Worm (Caenorhabditis elegans): ENCODE results near the gene ugt-34.

Gene ugt-34

ce11 chrV:10654165-10654564, 2.6 kb downstream of the ugt-34 start, which contains the start of gene ugt-35:
ugt-35 (minus strand) TSS chrV:10654265.
- TF ChIP-seq ekl-4 (GFP tag; IDR thresholded peaks at IDR 0.05) (no peak), ceh-58 (GFP tag; IDR thresholded peaks at IDR 0.05) (no peak), snpc-3.4 (tag; optimal IDR thresholded peaks at IDR 0.05) (no peak), dpff-1 (tag; optimal IDR thresholded peaks at IDR 0.05) (no peak), bed-1 (GFP tag; IDR thresholded peaks at IDR 0.05) (no peak), sea-2 (GFP tag; IDR thresholded peaks at IDR 0.05) (no peak), tbx-9 (tag; optimal IDR thresholded peaks at IDR 0.05; ENCODE audit: borderline replicate concordance) (no peak), ztf-22 (GFP tag; optimal IDR thresholded peaks at IDR 0.05) (no peak), Y56A3A.18 (GFP tag; IDR thresholded peaks at IDR 0.05) (no peak), egl-44 (GFP tag; IDR thresholded peaks at IDR 0.05) (no peak), F55B11.4 (tag; optimal IDR thresholded peaks at IDR 0.05; ENCODE audit: borderline replicate concordance, insufficient read depth) (no peak), gei-17 (GFP tag; optimal IDR thresholded peaks at IDR 0.05) (no peak), unc-130 (GFP tag; optimal IDR thresholded peaks at IDR 0.05) (no peak), dox-1 (GFP tag; IDR thresholded peaks at IDR 0.05) (no peak), egrh-3 (GFP tag; IDR thresholded peaks at IDR 0.05) (no peak), sdz-38 (tag; optimal IDR thresholded peaks at IDR 0.05) (no peak), T26A5.8 (tag; optimal IDR thresholded peaks at IDR 0.05) (no peak), nhr-120 (GFP tag; IDR thresholded peaks at IDR 0.05) (no peak)

- TF ChIP-seq bed-2 (GFP tag; IDR thresholded peaks at IDR 0.05), result no peak
- TF ChIP-seq rpc-1 (optimal IDR thresholded peaks at IDR 0.05), result no peak
- no peak for TF ChIP-seq rpc-1 (tag; optimal IDR thresholded peaks at IDR 0.05)
- no peak for TF ChIP-seq snpc-1.1 (tag; optimal IDR thresholded peaks at IDR 0.05; ENCODE audit: insufficient read depth)
- TF ChIP-seq efl-1 (GFP tag; optimal IDR thresholded peaks at IDR 0.05), result no peak
- no peak for TF ChIP-seq attf-6 (GFP tag; IDR thresholded peaks at IDR 0.05)
- TF ChIP-seq somi-1 (GFP tag; optimal IDR thresholded peaks at IDR 0.05), result no peak
- TF ChIP-seq ceh-58 (GFP tag; IDR thresholded peaks at IDR 0.05), result no peak
Observed at ce11 chrV:10648146-10648545, 8.6 kb downstream of the ugt-34 start, which contains the start of gene aqp-6. aqp-6 (plus strand) TSS chrV:10648446.

DNA sequence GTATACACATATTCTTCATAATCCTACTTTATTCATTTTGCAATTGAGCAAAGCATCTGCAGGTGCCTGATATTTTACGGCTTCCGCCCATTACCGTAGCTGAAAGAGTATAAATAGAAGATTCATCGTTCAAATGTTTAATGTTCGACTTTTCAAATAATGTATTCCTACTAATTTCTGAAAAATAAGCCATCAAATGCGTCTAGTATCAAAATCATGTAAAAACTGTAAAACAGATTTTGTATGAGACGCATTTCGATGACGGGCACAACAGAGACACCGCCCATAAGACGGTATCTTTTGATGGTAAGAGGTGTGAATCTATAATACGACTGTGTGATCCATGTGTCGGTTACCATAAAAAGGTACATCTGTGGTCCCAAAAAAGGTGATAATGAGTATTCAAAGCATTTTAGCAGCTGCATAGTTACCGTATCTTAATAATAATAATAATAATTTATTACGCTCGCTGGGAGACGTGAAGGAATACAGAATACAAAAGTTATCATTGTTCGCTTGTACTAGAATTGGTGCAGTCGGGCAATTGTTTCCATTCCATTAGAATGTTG, 9.7 kb downstream of the ugt-34 start, which contains the start of the genes C32C4.3 and C32C4.16:
TSS of gene C32C4.3 (minus strand) at position 101 of the 569 bp plus-strand sequence.
TSS of gene C32C4.16 (plus strand) at position 519 of the 569 bp plus-strand sequence.
- TF ChIP-seq madf-10 (tag; optimal IDR thresholded peaks at IDR 0.05), result no peak

- TF ChIP-seq lin-40 (tag; optimal IDR thresholded peaks at IDR 0.05), result no peak
- TF ChIP-seq nfyb-1 (GFP tag; IDR thresholded peaks at IDR 0.05), result no peak
- TF ChIP-seq tbx-9 (tag; optimal IDR thresholded peaks at IDR 0.05; ENCODE audit: borderline replicate concordance), result no peak
- TF ChIP-seq F37B4.10 (GFP tag; IDR thresholded peaks at IDR 0.05), result no peak
Observed at ce11 chrV:10640977-10641376, 15.8 kb downstream of the ugt-34 start.

DNA sequence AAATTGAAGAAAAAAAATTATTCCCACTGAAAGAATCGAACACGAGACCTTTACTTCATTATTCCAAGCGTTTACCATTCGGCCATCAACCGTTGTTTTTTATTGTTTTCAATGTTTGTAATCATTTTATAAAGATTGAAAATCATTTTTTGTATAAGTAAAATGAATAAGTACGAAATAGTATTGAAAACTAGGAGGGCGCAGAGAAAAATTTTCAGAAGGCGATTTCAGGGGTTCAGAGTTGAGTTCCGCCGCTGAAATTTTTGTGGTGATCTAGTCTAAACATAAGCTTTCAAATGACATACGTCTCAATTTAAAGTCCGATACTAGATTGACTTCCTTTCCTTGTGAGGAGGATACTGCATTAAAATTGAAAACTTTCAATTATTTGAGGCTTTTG, 18.3 kb downstream of the ugt-34 start:
- TF ChIP-seq hmg-1.2 (GFP tag; IDR thresholded peaks at IDR 0.05), result peak; percentile 96

DNA sequence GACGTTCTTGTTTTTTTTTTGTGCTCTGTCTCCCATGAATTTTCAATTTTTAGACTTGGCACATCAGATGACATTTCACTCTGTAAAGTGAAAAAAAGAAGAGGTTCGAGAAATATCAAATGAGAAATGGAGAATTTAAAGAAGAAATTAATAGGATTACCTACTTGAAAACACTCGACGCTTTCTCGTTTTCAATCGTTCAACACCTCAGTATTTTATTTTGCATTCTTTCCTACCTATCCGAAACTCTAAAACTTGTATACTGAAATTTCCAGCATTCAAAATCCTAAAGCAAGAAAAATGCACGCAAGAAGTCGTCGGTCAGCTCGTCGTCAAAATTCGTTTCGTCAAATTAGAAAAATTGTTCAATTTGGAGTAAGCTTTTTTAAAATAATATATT, 21.1 kb downstream of the ugt-34 start, which contains the start of gene kvs-2:
TSS of gene kvs-2 (plus strand) at position 301 of the 400 bp plus-strand sequence.
- TF ChIP-seq hmg-1.2 (GFP tag; IDR thresholded peaks at IDR 0.05), result no peak
- no peak for TF ChIP-seq lin-35 (GFP tag; optimal IDR thresholded peaks at IDR 0.05)
- no peak for TF ChIP-seq nhr-27 (tag; optimal IDR thresholded peaks at IDR 0.05)
- TF ChIP-seq madf-3 (GFP tag; IDR thresholded peaks at IDR 0.05), result no peak
- TF ChIP-seq sea-2 (GFP tag; IDR thresholded peaks at IDR 0.05), result no peak
- TF ChIP-seq Y95B8A.8 (GFP tag; IDR thresholded peaks at IDR 0.05), result no peak
- TF ChIP-seq T26A5.8 (tag; optimal IDR thresholded peaks at IDR 0.05), result no peak
- TF ChIP-seq madf-10 (tag; optimal IDR thresholded peaks at IDR 0.05), result no peak
- no peak for TF ChIP-seq sptf-2 (GFP tag; optimal IDR thresholded peaks at IDR 0.05)
- TF ChIP-seq somi-1 (GFP tag; optimal IDR thresholded peaks at IDR 0.05), result no peak
- no peak for TF ChIP-seq ceh-79 (tag; optimal IDR thresholded peaks at IDR 0.05)
- TF ChIP-seq F39B2.1 (GFP tag; IDR thresholded peaks at IDR 0.05), result no peak
- no peak for TF ChIP-seq bed-2 (GFP tag; IDR thresholded peaks at IDR 0.05)
